Worm (Caenorhabditis elegans) whole organism, midembryonic: ENCODE results near the gene tmem-258.
A peak's percentile ranks its signal among the peaks of the same experiment; 100 is the strongest.

Experiments used
- T22C8.4 ChIP-seq: fragments of 200-800 bp; sonication (Bioruptor generic); IDR thresholded peaks from 2 replicates; pipeline ENCODE4 v1.3.6; 2022; ENCODE audit warnings: missing genetic modification characterization, missing compliant biosample characterization
- cog-1 ChIP-seq: sonication (generic microtip); optimal IDR thresholded peaks from 2 replicates; lab custom pipeline; 2016; ENCODE audit warnings: missing genetic modification characterization, missing compliant biosample characterization
- flt-1 ChIP-seq: fragments of 200-800 bp; sonication (Bioruptor generic); IDR thresholded peaks from 2 replicates; pipeline ENCODE4 v1.3.6; 2022; ENCODE audit warnings: missing genetic modification characterization, missing compliant biosample characterization
- klf-2 ChIP-seq: fragments of 200-800 bp; sonication (Bioruptor generic); conservative IDR thresholded peaks from 2 replicates; pipeline ENCODE4 v1.3.6; 2022; ENCODE audit warnings: missing genetic modification reagents, missing genetic modification characterization, missing compliant biosample characterization
- med-1 ChIP-seq: sonication (generic microtip); optimal IDR thresholded peaks from 2 replicates; lab custom pipeline; 2017; ENCODE audit warnings: missing genetic modification characterization, mild to moderate bottlenecking, missing compliant biosample characterization, antibody characterized with exemption, missing genetic modification reagents; ENCODE audit not compliant: insufficient read depth
- ref-1 ChIP-seq: fragments of 200-800 bp; sonication (Bioruptor generic); conservative IDR thresholded peaks from 2 replicates; pipeline ENCODE4 v1.3.6; 2022; ENCODE audit warnings: missing genetic modification reagents, missing genetic modification characterization, missing compliant biosample characterization
- tab-1 ChIP-seq: fragments of 200-800 bp; sonication (Bioruptor generic); IDR thresholded peaks from 2 replicates; pipeline ENCODE4 v1.3.6; 2022; ENCODE audit warnings: missing genetic modification characterization, missing compliant biosample characterization
- ztf-23 ChIP-seq: fragments of 200-800 bp; sonication (Bioruptor generic); IDR thresholded peaks from 2 replicates; pipeline ENCODE4 v1.3.6; 2022; ENCODE audit warnings: missing genetic modification reagents, missing genetic modification characterization, missing compliant biosample characterization
- ztf-29 ChIP-seq: fragments of 200-800 bp; sonication (Bioruptor generic); IDR thresholded peaks from 2 replicates; pipeline ENCODE4 v1.3.6; 2022; ENCODE audit warnings: missing genetic modification reagents, missing genetic modification characterization, missing compliant biosample characterization

The tmem-258 gene

ce11 chrV:7093720-7094401, 30.9 kb downstream of the tmem-258 start, which contains the start of gene nhr-135:
nhr-135 (minus strand) TSS chrV:7093770.
- TF ChIP-seq cog-1 (tag; lab: Kevin White, UChicago) (no peak), T22C8.4 (GFP tag; lab: Robert Waterston, UW) (peak; percentile 38; the same call in 1 of the 2 replicates), ztf-29 (GFP tag; lab: Robert Waterston, UW) (no peak), ref-1 (GFP tag; lab: Robert Waterston, UW) (no peak)

- TF ChIP-seq T22C8.4 (GFP tag; lab: Robert Waterston, UW) (no peak), klf-2 (GFP tag; lab: Robert Waterston, UW) (no peak), cog-1 (tag; lab: Kevin White, UChicago) (no peak), flt-1 (GFP tag; lab: Robert Waterston, UW) (no peak), ztf-23 (GFP tag; lab: Robert Waterston, UW) (no peak), ref-1 (GFP tag; lab: Robert Waterston, UW) (no peak), ztf-29 (GFP tag; lab: Robert Waterston, UW) (no peak), tab-1 (GFP tag; lab: Robert Waterston, UW) (no peak), med-1 (GFP tag; lab: Kevin White, UChicago) (no peak)
Measured at ce11 chrV:7095254-7095990, 32.4 kb downstream of the tmem-258 start.

ce11 chrV:7096129-7096730, 33.3 kb downstream of the tmem-258 start:
- no peak for TF ChIP-seq ztf-23 (GFP tag; lab: Robert Waterston, UW)
- TF ChIP-seq tab-1 (GFP tag; lab: Robert Waterston, UW): no peak
- TF ChIP-seq T22C8.4 (GFP tag; lab: Robert Waterston, UW): no peak
- no peak for TF ChIP-seq ztf-29 (GFP tag; lab: Robert Waterston, UW)
- TF ChIP-seq klf-2 (GFP tag; lab: Robert Waterston, UW): no peak
- no peak for TF ChIP-seq med-1 (GFP tag; lab: Kevin White, UChicago)
- no peak for TF ChIP-seq ref-1 (GFP tag; lab: Robert Waterston, UW)
- TF ChIP-seq flt-1 (GFP tag; lab: Robert Waterston, UW): no peak
- no peak for TF ChIP-seq cog-1 (tag; lab: Kevin White, UChicago)

- TF ChIP-seq T22C8.4 (GFP tag; lab: Robert Waterston, UW): no peak
Measured at ce11 chrV:7096811-7097210, 33.8 kb downstream of the tmem-258 start.

ce11 chrV:7103247-7103646, 40.3 kb downstream of the tmem-258 start, which contains the start of gene odr-2:
odr-2 (plus strand) TSS chrV:7103547.
- TF ChIP-seq T22C8.4 (GFP tag; lab: Robert Waterston, UW) (no peak), tab-1 (GFP tag; lab: Robert Waterston, UW) (no peak), ztf-29 (GFP tag; lab: Robert Waterston, UW) (no peak), cog-1 (tag; lab: Kevin White, UChicago) (no peak), flt-1 (GFP tag; lab: Robert Waterston, UW) (no peak), ztf-23 (GFP tag; lab: Robert Waterston, UW) (no peak), med-1 (GFP tag; lab: Kevin White, UChicago) (no peak), ref-1 (GFP tag; lab: Robert Waterston, UW) (no peak), klf-2 (GFP tag; lab: Robert Waterston, UW) (no peak)

ce11 chrV:7106499-7107152, 43.7 kb downstream of the tmem-258 start:
- TF ChIP-seq ztf-29 (GFP tag; lab: Robert Waterston, UW): no peak
- TF ChIP-seq cog-1 (tag; lab: Kevin White, UChicago): no peak
- TF ChIP-seq tab-1 (GFP tag; lab: Robert Waterston, UW): 0 out of 2 replicates have a peak, but pooled peaks have one; percentile 13
- no peak for TF ChIP-seq klf-2 (GFP tag; lab: Robert Waterston, UW)
- TF ChIP-seq T22C8.4 (GFP tag; lab: Robert Waterston, UW): no peak

ce11 chrV:7110370-7110769, 47.4 kb downstream of the tmem-258 start:
- TF ChIP-seq cog-1 (tag; lab: Kevin White, UChicago) (no peak), klf-2 (GFP tag; lab: Robert Waterston, UW) (no peak), ztf-29 (GFP tag; lab: Robert Waterston, UW) (no peak), med-1 (GFP tag; lab: Kevin White, UChicago) (no peak), ztf-23 (GFP tag; lab: Robert Waterston, UW) (no peak), ref-1 (GFP tag; lab: Robert Waterston, UW) (no peak), tab-1 (GFP tag; lab: Robert Waterston, UW) (no peak), T22C8.4 (GFP tag; lab: Robert Waterston, UW) (no peak), flt-1 (GFP tag; lab: Robert Waterston, UW) (no peak)

ce11 chrV:7111276-7111675, 48.3 kb downstream of the tmem-258 start:
- no peak for TF ChIP-seq flt-1 (GFP tag; lab: Robert Waterston, UW)
- no peak for TF ChIP-seq T22C8.4 (GFP tag; lab: Robert Waterston, UW)
- TF ChIP-seq klf-2 (GFP tag; lab: Robert Waterston, UW): no peak
- no peak for TF ChIP-seq med-1 (GFP tag; lab: Kevin White, UChicago)
- TF ChIP-seq ztf-23 (GFP tag; lab: Robert Waterston, UW): no peak
- no peak for TF ChIP-seq ztf-29 (GFP tag; lab: Robert Waterston, UW)
- TF ChIP-seq cog-1 (tag; lab: Kevin White, UChicago): no peak
- TF ChIP-seq ref-1 (GFP tag; lab: Robert Waterston, UW): no peak
- no peak for TF ChIP-seq tab-1 (GFP tag; lab: Robert Waterston, UW)
